Worm (Caenorhabditis elegans) whole organism, mixed stage, embryonic: Measurements from ENCODE around the gene ZK1037.6.

Experiments
- lin-32 ChIP-seq: fragments of 200-800 bp; sonication (Bioruptor generic); optimal IDR thresholded peaks from 2 replicates; lab custom pipeline; 2018; ENCODE audit warnings: mild to moderate bottlenecking, missing genetic modification characterization, missing compliant biosample characterization
- nhr-237 ChIP-seq: fragments of 150-350 bp; optimal IDR thresholded peaks from 2 replicates; lab custom pipeline; 2014; ENCODE audit warnings: missing biosample characterization, missing genetic modification characterization
- tbx-8 ChIP-seq: fragments of 200-800 bp; sonication (Bioruptor generic); optimal IDR thresholded peaks from 2 replicates; lab custom pipeline; 2018; ENCODE audit warnings: mild to moderate bottlenecking, missing genetic modification characterization, moderate library complexity, missing compliant biosample characterization

- TF ChIP-seq tbx-8 (no peak), nhr-237 (tag; lab: Kevin White, UChicago) (no peak), lin-32 (GFP tag; lab: Kevin White, UChicago) (no peak)
Measured at ce11 chrV:15318638-15319037, 9.0 kb downstream of the ZK1037.6 start, which contains the start of gene nhr-291.
